Worm (Caenorhabditis elegans): ENCODE data around the gene grwd-1.

- TF ChIP-seq K02D7.2 (tag; optimal IDR thresholded peaks at IDR 0.05) (no peak), rnt-1 (tag; optimal IDR thresholded peaks at IDR 0.05) (no peak), ttx-3 (tag; optimal IDR thresholded peaks at IDR 0.05) (no peak), odd-2 (tag; optimal IDR thresholded peaks at IDR 0.05) (no peak)
Measured at ce11 chrIII:5136033-5136597, 17.1 kb upstream of the grwd-1 start, which contains the start of gene tbx-2.

Data from whole organism, late embryonic.